Comparison of ENCODE assay signal across 2 fruit fly cellular contexts in genomic region chrX:10697731-10698130, dm6.
TF ChIP-seq lines count a peak whose summit lies in the region.

No protein-coding gene starts in this region.

TF ChIP-seq in whole organism, embryonic, 481 proteins besides CTCF, POLR2A, EP300 and RAD21 (continued from another document and continues in another):
- TF ChIP-seq CG6654 (GFP tag; optimal IDR thresholded peaks at IDR 0.05; lab: Kevin White, UChicago) = no peak
- no peak for TF ChIP-seq CG7372 (GFP tag; IDR thresholded peaks at IDR 0.05; lab: Robert Waterston, UW)
- peak; percentile 39; the same call in 1 of the 2 replicates for TF ChIP-seq Xrp1 (GFP tag; IDR thresholded peaks at IDR 0.05; lab: Robert Waterston, UW)
- no peak for TF ChIP-seq pan (optimal IDR thresholded peaks at IDR 0.05; lab: Kevin White, UChicago)
- no peak for TF ChIP-seq pan (GFP tag; optimal IDR thresholded peaks at IDR 0.05 in 1 of 2, IDR thresholded peaks at IDR 0.05 in 1 of 2)
- no peak for TF ChIP-seq Bteb2 (GFP tag; optimal IDR thresholded peaks at IDR 0.05; lab: Kevin White, UChicago)
- TF ChIP-seq crol (GFP tag; IDR thresholded peaks at IDR 0.05; lab: Robert Waterston, UW) = no peak
- TF ChIP-seq dmrt99B (tag; optimal IDR thresholded peaks at IDR 0.05; lab: Kevin White, UChicago) = peak; percentile 30
- peak; percentile 29 for TF ChIP-seq CG11504 (tag; optimal IDR thresholded peaks at IDR 0.05; lab: Kevin White, UChicago)
- TF ChIP-seq CG4360 (GFP tag; IDR thresholded peaks at IDR 0.05; lab: Robert Waterston, UW) = no peak
- no peak for TF ChIP-seq CG8281 (tag; optimal IDR thresholded peaks at IDR 0.05; lab: Kevin White, UChicago)
- no peak for TF ChIP-seq vvl (GFP tag; IDR thresholded peaks at IDR 0.05; lab: Robert Waterston, UW)
- no peak for TF ChIP-seq Gug (GFP tag; IDR thresholded peaks at IDR 0.05; lab: Robert Waterston, UW)
- no peak for TF ChIP-seq org-1 (GFP tag; optimal IDR thresholded peaks at IDR 0.05; lab: Kevin White, UChicago)
- TF ChIP-seq bcd (GFP tag; optimal IDR thresholded peaks at IDR 0.05; lab: Kevin White, UChicago) = no peak
- TF ChIP-seq Dll (GFP tag; IDR thresholded peaks at IDR 0.05; lab: Robert Waterston, UW; ENCODE audit: partially characterized antibody) = no peak
- TF ChIP-seq Dad (GFP tag; optimal IDR thresholded peaks at IDR 0.05; lab: Kevin White, UChicago) = no peak
- no peak for TF ChIP-seq her (GFP tag; optimal IDR thresholded peaks at IDR 0.05; lab: Kevin White, UChicago)
- TF ChIP-seq CG31224 (GFP tag; IDR thresholded peaks at IDR 0.05; lab: Robert Waterston, UW) = 0 out of 2 replicates have a peak, but pooled peaks have one; percentile 19
- TF ChIP-seq CG18619 (GFP tag; optimal IDR thresholded peaks at IDR 0.05; lab: Kevin White, UChicago) = no peak
- TF ChIP-seq ci (GFP tag; IDR thresholded peaks at IDR 0.05; lab: Robert Waterston, UW) = 0 out of 3 replicates have a peak, but pooled peaks have one; percentile 21
- no peak for TF ChIP-seq Bdp1 (GFP tag; optimal IDR thresholded peaks at IDR 0.05; lab: Kevin White, UChicago)
- no peak for TF ChIP-seq Ravus (GFP tag; IDR thresholded peaks at IDR 0.05; lab: Robert Waterston, UW)
- no peak for TF ChIP-seq Nf-YC (tag; optimal IDR thresholded peaks at IDR 0.05; lab: Kevin White, UChicago)
- TF ChIP-seq Doc3 (GFP tag; IDR thresholded peaks at IDR 0.05; lab: Robert Waterston, UW; ENCODE audit: partially characterized antibody) = no peak
- TF ChIP-seq ara (GFP tag; IDR thresholded peaks at IDR 0.05; lab: Robert Waterston, UW) = no peak
- 0 out of 2 replicates have a peak, but pooled peaks have one; percentile 5 for TF ChIP-seq CG6689 (GFP tag; IDR thresholded peaks at IDR 0.05; lab: Robert Waterston, UW)
- no peak for TF ChIP-seq CG10267 (tag; optimal IDR thresholded peaks at IDR 0.05; lab: Kevin White, UChicago)
- no peak for TF ChIP-seq bigmax (GFP tag; optimal IDR thresholded peaks at IDR 0.05; lab: Kevin White, UChicago)
- no peak for TF ChIP-seq CG13775 (GFP tag; optimal IDR thresholded peaks at IDR 0.05; lab: Kevin White, UChicago)
- no peak for TF ChIP-seq CG18262 (tag; optimal IDR thresholded peaks at IDR 0.05; lab: Kevin White, UChicago)
- TF ChIP-seq gt (GFP tag; IDR thresholded peaks at IDR 0.05; lab: Robert Waterston, UW) = no peak
- TF ChIP-seq sqz (GFP tag; optimal IDR thresholded peaks at IDR 0.05; lab: Kevin White, UChicago) = no peak
- TF ChIP-seq CG31365 (tag; optimal IDR thresholded peaks at IDR 0.05; lab: Kevin White, UChicago) = no peak
- no peak for TF ChIP-seq Myb (GFP tag; optimal IDR thresholded peaks at IDR 0.05; lab: Kevin White, UChicago)
- TF ChIP-seq sr (GFP tag; IDR thresholded peaks at IDR 0.05; lab: Robert Waterston, UW) = no peak
- TF ChIP-seq otp (GFP tag; IDR thresholded peaks at IDR 0.05; lab: Robert Waterston, UW) = no peak
- no peak for TF ChIP-seq H2.0 (GFP tag; IDR thresholded peaks at IDR 0.05; lab: Robert Waterston, UW)
- TF ChIP-seq CG4617 (GFP tag; optimal IDR thresholded peaks at IDR 0.05; lab: Kevin White, UChicago; ENCODE audit: borderline replicate concordance) = no peak
- no peak for TF ChIP-seq stc (GFP tag; IDR thresholded peaks at IDR 0.05; lab: Robert Waterston, UW)
- no peak for TF ChIP-seq tup (GFP tag; optimal IDR thresholded peaks at IDR 0.05; lab: Kevin White, UChicago)
- TF ChIP-seq Abd-B (GFP tag; optimal IDR thresholded peaks at IDR 0.05; lab: Kevin White, UChicago) = no peak
- peak; percentile 45 for TF ChIP-seq lab (GFP tag; optimal IDR thresholded peaks at IDR 0.05; lab: Kevin White, UChicago)
- no peak for TF ChIP-seq CG2129 (GFP tag; IDR thresholded peaks at IDR 0.05; lab: Robert Waterston, UW; ENCODE audit: partially characterized antibody)
- no peak for TF ChIP-seq salm (tag; optimal IDR thresholded peaks at IDR 0.05; lab: Kevin White, UChicago)
- TF ChIP-seq mam (GFP tag; optimal IDR thresholded peaks at IDR 0.05; lab: Kevin White, UChicago) = no peak
- no peak for TF ChIP-seq chn (GFP tag; optimal IDR thresholded peaks at IDR 0.05; lab: Kevin White, UChicago)
- TF ChIP-seq Mes4 (GFP tag; optimal IDR thresholded peaks at IDR 0.05; lab: Kevin White, UChicago) = no peak
- TF ChIP-seq row (GFP tag; IDR thresholded peaks at IDR 0.05; lab: Robert Waterston, UW) = peak; percentile 45
- no peak for TF ChIP-seq CG2712 (tag; optimal IDR thresholded peaks at IDR 0.05; lab: Kevin White, UChicago)
- TF ChIP-seq peb (GFP tag; IDR thresholded peaks at IDR 0.05; lab: Robert Waterston, UW) = no peak
- no peak for TF ChIP-seq CG16813 (GFP tag; IDR thresholded peaks at IDR 0.05; lab: Robert Waterston, UW; ENCODE audit: partially characterized antibody)
- TF ChIP-seq HLH3B (GFP tag; IDR thresholded peaks at IDR 0.05; lab: Robert Waterston, UW) = 0 out of 2 replicates have a peak, but pooled peaks have one; percentile 10
- no peak for TF ChIP-seq CG7556 (GFP tag; optimal IDR thresholded peaks at IDR 0.05; lab: Kevin White, UChicago)
- no peak for TF ChIP-seq Rx (GFP tag; IDR thresholded peaks at IDR 0.05; lab: Robert Waterston, UW)
- peak; percentile 58 for TF ChIP-seq CG18599 (GFP tag; optimal IDR thresholded peaks at IDR 0.05; lab: Kevin White, UChicago)
- TF ChIP-seq cg (GFP tag; optimal IDR thresholded peaks at IDR 0.05; lab: Kevin White, UChicago) = no peak
- TF ChIP-seq CG9817 (tag; optimal IDR thresholded peaks at IDR 0.05; lab: Kevin White, UChicago) = no peak
- TF ChIP-seq dm (GFP tag; optimal IDR thresholded peaks at IDR 0.05; lab: Kevin White, UChicago) = no peak
- TF ChIP-seq Hmr (GFP tag; optimal IDR thresholded peaks at IDR 0.05; lab: Kevin White, UChicago) = peak; percentile 6
- no peak for TF ChIP-seq CG6254 (GFP tag; optimal IDR thresholded peaks at IDR 0.05; lab: Kevin White, UChicago)
- no peak for TF ChIP-seq Dbx (GFP tag; IDR thresholded peaks at IDR 0.05; lab: Robert Waterston, UW)
- TF ChIP-seq jumu (GFP tag; optimal IDR thresholded peaks at IDR 0.05; lab: Kevin White, UChicago) = no peak
- TF ChIP-seq CG17359 (tag; optimal IDR thresholded peaks at IDR 0.05; lab: Kevin White, UChicago) = no peak
- no peak for TF ChIP-seq chm (GFP tag; IDR thresholded peaks at IDR 0.05; lab: Robert Waterston, UW)
- TF ChIP-seq hkb (optimal IDR thresholded peaks at IDR 0.05; lab: Kevin White, UChicago) = no peak
- 0 out of 2 replicates have a peak, but pooled peaks have one; percentile 7 for TF ChIP-seq hkb (GFP tag; IDR thresholded peaks at IDR 0.05; lab: Robert Waterston, UW)
- no peak for TF ChIP-seq CG15514 (GFP tag; optimal IDR thresholded peaks at IDR 0.05; lab: Kevin White, UChicago)

TF ChIP-seq in whole organism, prepupa, 60 proteins besides CTCF, POLR2A, EP300 and RAD21 (continued from another document):
- no peak for TF ChIP-seq Hr39 (GFP tag; optimal IDR thresholded peaks at IDR 0.05; lab: Kevin White, UChicago)
- no peak for TF ChIP-seq dsx (GFP tag; optimal IDR thresholded peaks at IDR 0.05; lab: Kevin White, UChicago; ENCODE audit: poor library complexity, severe bottlenecking)
- peak; percentile 34 for TF ChIP-seq svp (GFP tag; lab: Kevin White, UChicago)
- no peak for TF ChIP-seq OdsH (GFP tag; optimal IDR thresholded peaks at IDR 0.05; lab: Kevin White, UChicago)
- TF ChIP-seq Smox (GFP tag; optimal IDR thresholded peaks at IDR 0.05; lab: Kevin White, UChicago) = no peak
- TF ChIP-seq CG6163 (GFP tag; IDR thresholded peaks at IDR 0.05; lab: Robert Waterston, UW) = peak; percentile 29; the same call in 1 of the 3 replicates
- no peak for TF ChIP-seq Ets96B (tag; optimal IDR thresholded peaks at IDR 0.05; lab: Kevin White, UChicago)
- TF ChIP-seq salr (GFP tag; optimal IDR thresholded peaks at IDR 0.05; lab: Kevin White, UChicago) = no peak
- no peak for TF ChIP-seq CG7368 (GFP tag; optimal IDR thresholded peaks at IDR 0.05; lab: Kevin White, UChicago)
- no peak for TF ChIP-seq net (GFP tag; optimal IDR thresholded peaks at IDR 0.05; lab: Kevin White, UChicago)
- TF ChIP-seq Hr38 (GFP tag; optimal IDR thresholded peaks at IDR 0.05; lab: Kevin White, UChicago) = no peak
- TF ChIP-seq Sox14 (GFP tag; optimal IDR thresholded peaks at IDR 0.05; lab: Kevin White, UChicago) = no peak
- no peak for TF ChIP-seq CG8119 (GFP tag; IDR thresholded peaks at IDR 0.05; lab: Robert Waterston, UW)
- no peak for TF ChIP-seq esn (GFP tag; optimal IDR thresholded peaks at IDR 0.05; lab: Kevin White, UChicago)
- no peak for TF ChIP-seq Hr4 (GFP tag; optimal IDR thresholded peaks at IDR 0.05; lab: Kevin White, UChicago)
- TF ChIP-seq Blimp-1 (GFP tag; optimal IDR thresholded peaks at IDR 0.05; lab: Kevin White, UChicago) = no peak
- TF ChIP-seq Lpt (GFP tag; optimal IDR thresholded peaks at IDR 0.05; lab: Kevin White, UChicago) = no peak
- no peak for TF ChIP-seq CG1621 (tag; optimal IDR thresholded peaks at IDR 0.05; lab: Kevin White, UChicago)
- no peak for TF ChIP-seq achi (GFP tag; optimal IDR thresholded peaks at IDR 0.05; lab: Kevin White, UChicago)
- no peak for TF ChIP-seq CG10669 (GFP tag; optimal IDR thresholded peaks at IDR 0.05; lab: Kevin White, UChicago)
- no peak for TF ChIP-seq spab (GFP tag; optimal IDR thresholded peaks at IDR 0.05; lab: Kevin White, UChicago)
- no peak for TF ChIP-seq Sox15 (GFP tag; optimal IDR thresholded peaks at IDR 0.05; lab: Kevin White, UChicago)
- peak; percentile 8 for TF ChIP-seq CG32006 (GFP tag; optimal IDR thresholded peaks at IDR 0.05; lab: Kevin White, UChicago)
- peak; percentile 34 for TF ChIP-seq Eip78C (GFP tag; lab: Kevin White, UChicago)
- TF ChIP-seq CG4318 (GFP tag; optimal IDR thresholded peaks at IDR 0.05; lab: Kevin White, UChicago) = no peak
- TF ChIP-seq CG8632 (GFP tag; optimal IDR thresholded peaks at IDR 0.05; lab: Kevin White, UChicago) = no peak
- no peak for TF ChIP-seq CG11294 (GFP tag; IDR thresholded peaks at IDR 0.05; lab: Robert Waterston, UW)
